Worm (Caenorhabditis elegans) whole organism, L4 larva: ENCODE measurements around the gene mca-1.

ENCODE experiments used
- F37D6.2 ChIP-seq: sonication (generic microtip); optimal IDR thresholded peaks from 2 replicates; lab custom pipeline; 2016; ENCODE audit warnings: mild to moderate bottlenecking, missing genetic modification characterization, missing compliant biosample characterization
- F44E2.7 ChIP-seq: fragments of 200-800 bp; sonication (Bioruptor generic); IDR thresholded peaks from 2 replicates; pipeline ENCODE4 v2.1.2; 2022; ENCODE audit warnings: missing genetic modification characterization, missing compliant biosample characterization
- F49E8.2 ChIP-seq: sonication (generic microtip); optimal IDR thresholded peaks from 2 replicates; lab custom pipeline; 2016; ENCODE audit warnings: missing compliant biosample characterization, mild to moderate bottlenecking, missing genetic modification characterization, borderline replicate concordance
- T20F7.1 ChIP-seq: fragments of 200-800 bp; sonication (Bioruptor generic); optimal IDR thresholded peaks from 2 replicates; lab custom pipeline; 2018; ENCODE audit warnings: mild to moderate bottlenecking, missing genetic modification characterization, missing compliant biosample characterization
- Y105C5A.15 ChIP-seq: fragments of 200-800 bp; sonication (Bioruptor generic); IDR thresholded peaks from 2 replicates; pipeline ENCODE4 v1.3.6; 2022; ENCODE audit warnings: missing genetic modification characterization, missing compliant biosample characterization
- Y75B8A.6 ChIP-seq: fragments of 200-800 bp; sonication (Bioruptor generic); IDR thresholded peaks from 2 replicates; pipeline ENCODE4 v1.3.6; 2022; ENCODE audit warnings: missing genetic modification reagents, missing genetic modification characterization, missing compliant biosample characterization
- ZK337.2 ChIP-seq: fragments of 200-800 bp; sonication (Bioruptor generic); IDR thresholded peaks from 2 replicates; pipeline ENCODE4 v1.3.6; 2022; ENCODE audit warnings: missing genetic modification reagents, missing genetic modification characterization, missing compliant biosample characterization
- ZK546.5 ChIP-seq, 2 experiments: sonication (generic microtip); optimal IDR thresholded peaks; 2 replicates each; lab custom pipeline; 2017; ENCODE audit warnings: missing biosample characterization in 2 of 2, missing genetic modification characterization in 2 of 2
- ceh-28 ChIP-seq: fragments of 150-350 bp; optimal IDR thresholded peaks from 2 replicates; lab custom pipeline; 2014; ENCODE audit warnings: missing biosample characterization, missing genetic modification reagents, missing genetic modification characterization
- ceh-32 ChIP-seq: sonication (generic microtip); optimal IDR thresholded peaks from 2 replicates; lab custom pipeline; 2016; ENCODE audit warnings: mild to moderate bottlenecking, missing genetic modification characterization, missing compliant biosample characterization; ENCODE audit not compliant: poor library complexity
- ceh-44 ChIP-seq: fragments of 200-800 bp; sonication (Bioruptor generic); IDR thresholded peaks from 2 replicates; pipeline ENCODE4 v1.3.6; 2022; ENCODE audit warnings: missing genetic modification reagents, missing genetic modification characterization, missing compliant biosample characterization
- ces-1 ChIP-seq: fragments of 150-350 bp; sonication (generic microtip); optimal IDR thresholded peaks from 4 replicates; lab custom pipeline; 2014; ENCODE audit warnings: missing biosample characterization, missing genetic modification reagents, missing genetic modification characterization
- daf-12 ChIP-seq: fragments of 150-350 bp; optimal IDR thresholded peaks from 2 replicates; lab custom pipeline; 2014; ENCODE audit warnings: missing biosample characterization, missing genetic modification reagents, missing genetic modification characterization
- daf-19 ChIP-seq: fragments of 200-800 bp; sonication (Bioruptor generic); conservative IDR thresholded peaks from 2 replicates; pipeline ENCODE4 v1.3.6; 2022; ENCODE audit warnings: missing genetic modification characterization, missing compliant biosample characterization
- daf-8 ChIP-seq: fragments of 200-800 bp; sonication (Bioruptor generic); IDR thresholded peaks from 2 replicates; pipeline ENCODE4 v1.3.6; 2022; ENCODE audit warnings: missing genetic modification characterization, missing compliant biosample characterization
- dmd-6 ChIP-seq: fragments of 200-800 bp; sonication (Bioruptor generic); IDR thresholded peaks from 2 replicates; pipeline ENCODE4 v1.3.6; 2022; ENCODE audit warnings: missing genetic modification reagents, missing genetic modification characterization, missing compliant biosample characterization
- duxl-1 ChIP-seq: sonication (generic microtip); optimal IDR thresholded peaks from 2 replicates; lab custom pipeline; 2016; ENCODE audit warnings: mild to moderate bottlenecking, missing genetic modification characterization, moderate library complexity, missing compliant biosample characterization; ENCODE audit not compliant: poor library complexity
- dve-1 ChIP-seq: sonication (generic microtip); optimal IDR thresholded peaks from 2 replicates; lab custom pipeline; 2017; ENCODE audit warnings: antibody characterized with exemption, mild to moderate bottlenecking, missing genetic modification characterization, missing compliant biosample characterization; ENCODE audit not compliant: insufficient read depth
- egl-43 ChIP-seq: fragments of 200-800 bp; sonication (Bioruptor generic); IDR thresholded peaks from 2 replicates; pipeline ENCODE4 v1.3.6; 2022; ENCODE audit warnings: missing genetic modification reagents, missing genetic modification characterization, missing compliant biosample characterization
- gei-8 ChIP-seq: fragments of 200-800 bp; sonication (Bioruptor generic); optimal IDR thresholded peaks from 2 replicates; lab custom pipeline; 2018; ENCODE audit warnings: mild to moderate bottlenecking, missing genetic modification characterization, missing compliant biosample characterization
- hif-1 ChIP-seq, 2 experiments: sonication (generic microtip); optimal IDR thresholded peaks; 2 replicates each; lab custom pipeline; 2016 to 2017; ENCODE audit warnings: missing compliant biosample characterization in 2 of 2, missing genetic modification characterization in 2 of 2, missing genetic modification reagents in 2 of 2, missing genotype in 2 of 2, mild to moderate bottlenecking in 1 of 2
- hlh-11 ChIP-seq: fragments of 200-800 bp; sonication (Bioruptor generic); optimal IDR thresholded peaks from 2 replicates; lab custom pipeline; 2018; ENCODE audit warnings: mild to moderate bottlenecking, missing genetic modification characterization, missing compliant biosample characterization
- jun-1 ChIP-seq: fragments of 150-350 bp; optimal IDR thresholded peaks from 2 replicates; lab custom pipeline; 2014; ENCODE audit warnings: missing biosample characterization, missing genetic modification reagents, missing genetic modification characterization
- lim-7 ChIP-seq: fragments of 200-800 bp; sonication (Bioruptor generic); IDR thresholded peaks from 2 replicates; pipeline ENCODE4 v1.3.6; 2022; ENCODE audit warnings: missing genetic modification characterization, missing compliant biosample characterization
- lin-1 ChIP-seq: fragments of 200-800 bp; sonication (Bioruptor generic); IDR thresholded peaks from 2 replicates; pipeline ENCODE4 v1.3.6; 2022; ENCODE audit warnings: missing genetic modification reagents, missing genetic modification characterization, missing compliant biosample characterization
- lin-38 ChIP-seq: fragments of 200-800 bp; sonication (Bioruptor generic); IDR thresholded peaks from 2 replicates; pipeline ENCODE4 v1.3.6; 2022; ENCODE audit warnings: missing genetic modification reagents, missing genetic modification characterization, missing compliant biosample characterization
- lin-39 ChIP-seq: fragments of 150-350 bp; optimal IDR thresholded peaks from 2 replicates; lab custom pipeline; 2014; ENCODE audit warnings: missing biosample characterization, missing genetic modification reagents, missing genetic modification characterization
- lsy-2 ChIP-seq, 2 experiments: fragments of 150-350 bp in 1 of 2; sonication (generic microtip) in 1 of 2; optimal IDR thresholded peaks; 2 replicates each; lab custom pipeline; 2014 to 2017; ENCODE audit warnings: missing biosample characterization in 2 of 2, missing genetic modification characterization in 2 of 2
- mdl-1 ChIP-seq, 2 experiments: fragments of 150-350 bp in 1 of 2; sonication (generic microtip) in 1 of 2; optimal IDR thresholded peaks; 2 replicates each; lab custom pipeline; 2014 to 2017; ENCODE audit warnings: missing biosample characterization in 2 of 2, missing genetic modification characterization in 2 of 2
- mdt-29 ChIP-seq: fragments of 200-800 bp; sonication (Bioruptor generic); IDR thresholded peaks from 2 replicates; pipeline ENCODE4 v1.3.6; 2022; ENCODE audit warnings: missing genetic modification reagents, missing genetic modification characterization, missing compliant biosample characterization
- mep-1 ChIP-seq: fragments of 150-350 bp; sonication (generic microtip); optimal IDR thresholded peaks from 3 replicates; lab custom pipeline; 2014; ENCODE audit warnings: missing biosample characterization, missing genetic modification characterization
- mxl-3 ChIP-seq: fragments of 200-800 bp; sonication (Bioruptor generic); optimal IDR thresholded peaks from 2 replicates; lab custom pipeline; 2018; ENCODE audit warnings: mild to moderate bottlenecking, missing genetic modification characterization, missing compliant biosample characterization
- nhr-10 ChIP-seq: fragments of 150-350 bp; optimal IDR thresholded peaks from 2 replicates; lab custom pipeline; 2014; ENCODE audit warnings: missing biosample characterization, missing genetic modification characterization
- nhr-102 ChIP-seq: sonication (generic microtip); optimal IDR thresholded peaks from 2 replicates; lab custom pipeline; 2016; ENCODE audit warnings: mild to moderate bottlenecking, missing genetic modification characterization, moderate library complexity, missing compliant biosample characterization
- nhr-11 ChIP-seq: fragments of 150-350 bp; optimal IDR thresholded peaks from 2 replicates; lab custom pipeline; 2014; ENCODE audit warnings: missing biosample characterization, missing genetic modification characterization
- nhr-28 ChIP-seq: fragments of 150-350 bp; optimal IDR thresholded peaks from 2 replicates; lab custom pipeline; 2014; ENCODE audit warnings: missing biosample characterization, missing genetic modification characterization
- nhr-42 ChIP-seq: fragments of 200-800 bp; sonication (Bioruptor generic); IDR thresholded peaks from 2 replicates; pipeline ENCODE4 v1.3.6; 2022; ENCODE audit warnings: missing genetic modification characterization, missing compliant biosample characterization
- nhr-48 ChIP-seq: sonication (generic microtip); optimal IDR thresholded peaks from 2 replicates; lab custom pipeline; 2016; ENCODE audit warnings: mild to moderate bottlenecking, missing genetic modification characterization, missing compliant biosample characterization
- php-3 ChIP-seq: fragments of 200-800 bp; sonication (Bioruptor generic); IDR thresholded peaks from 2 replicates; pipeline ENCODE4 v1.3.6; 2022; ENCODE audit warnings: missing genetic modification reagents, missing genetic modification characterization, missing compliant biosample characterization
- rbr-2 ChIP-seq: sonication (generic microtip); optimal IDR thresholded peaks from 2 replicates; lab custom pipeline; 2016; ENCODE audit warnings: missing genotype, missing genetic modification characterization, missing compliant biosample characterization
- saeg-2 ChIP-seq: fragments of 200-800 bp; sonication (Bioruptor generic); IDR thresholded peaks from 2 replicates; pipeline ENCODE4 v1.3.6; 2022; ENCODE audit warnings: missing genetic modification reagents, missing genetic modification characterization, missing compliant biosample characterization
- skn-1 ChIP-seq: fragments of 150-350 bp; optimal IDR thresholded peaks from 2 replicates; lab custom pipeline; 2014; ENCODE audit warnings: missing biosample characterization, missing genetic modification characterization
- snpc-4 ChIP-seq: fragments of 150-350 bp; optimal IDR thresholded peaks from 2 replicates; lab custom pipeline; 2014; ENCODE audit warnings: missing biosample characterization, missing genetic modification characterization
- spr-3 ChIP-seq: fragments of 200-800 bp; sonication (Bioruptor generic); optimal IDR thresholded peaks from 2 replicates; lab custom pipeline; 2018; ENCODE audit warnings: mild to moderate bottlenecking, missing genetic modification characterization, missing compliant biosample characterization
- tag-97 ChIP-seq: fragments of 200-800 bp; sonication (Bioruptor generic); IDR thresholded peaks from 2 replicates; pipeline ENCODE4 v1.3.6; 2022; ENCODE audit warnings: missing genetic modification characterization, missing compliant biosample characterization
- tra-1 ChIP-seq: fragments of 200-800 bp; sonication (Bioruptor generic); IDR thresholded peaks from 2 replicates; pipeline ENCODE4 v1.3.6; 2022; ENCODE audit warnings: missing genetic modification reagents, missing genetic modification characterization, missing compliant biosample characterization
- unc-39 ChIP-seq: sonication (generic microtip); optimal IDR thresholded peaks from 2 replicates; lab custom pipeline; 2017; ENCODE audit warnings: missing biosample characterization, missing genetic modification characterization
- zfp-3 ChIP-seq: fragments of 200-800 bp; sonication (Bioruptor generic); conservative IDR thresholded peaks from 2 replicates; pipeline ENCODE4 v1.3.6; 2022; ENCODE audit warnings: missing genetic modification reagents, missing genetic modification characterization, missing compliant biosample characterization
- zip-11 ChIP-seq: fragments of 200-800 bp; sonication (Bioruptor generic); IDR thresholded peaks from 2 replicates; pipeline ENCODE4 v1.3.6; 2022; ENCODE audit warnings: missing genetic modification characterization, missing compliant biosample characterization
- zip-2 ChIP-seq: fragments of 150-350 bp; optimal IDR thresholded peaks from 2 replicates; lab custom pipeline; 2014; ENCODE audit warnings: missing biosample characterization, missing genetic modification characterization

Gene mca-1

DNA sequence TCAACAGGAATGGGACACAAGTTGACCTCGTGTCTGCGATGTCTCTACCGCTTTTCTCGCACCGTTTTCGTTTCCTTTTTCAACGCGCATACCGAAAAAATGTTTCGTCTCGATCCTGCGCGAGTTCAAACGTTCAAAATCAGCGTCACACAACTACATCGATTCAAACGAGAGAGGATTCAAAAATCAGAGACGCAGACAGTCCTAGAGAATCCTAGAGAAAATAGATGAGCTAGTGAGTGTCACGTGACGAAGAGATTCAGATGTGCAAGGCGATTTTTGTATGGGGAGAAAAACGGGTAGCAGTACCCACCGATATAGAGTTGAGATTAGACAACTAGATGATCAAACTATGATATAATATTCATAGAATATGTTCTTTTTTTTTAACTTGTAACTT lies 35.2 kb upstream of the mca-1 start (continued):
- no peak for TF ChIP-seq ces-1 (GFP tag; lab: Kevin White, UChicago)
- no peak for TF ChIP-seq zip-11 (GFP tag; lab: Robert Waterston, UW)
- TF ChIP-seq daf-19 (GFP tag; lab: Robert Waterston, UW), result no peak
- TF ChIP-seq hif-1 (tag; optimal IDR thresholded peaks at IDR 0.05; lab: Kevin White, UChicago), result no peak
- no peak for TF ChIP-seq daf-12
- no peak for TF ChIP-seq zip-2 (tag; lab: Kevin White, UChicago)
- TF ChIP-seq nhr-11 (tag; lab: Kevin White, UChicago), result no peak
- TF ChIP-seq nhr-42, result no peak
- TF ChIP-seq ceh-28 (tag; lab: Kevin White, UChicago), result no peak
- peak; percentile 24 to 80 for TF ChIP-seq mdl-1 (tag; optimal IDR thresholded peaks at IDR 0.05; lab: Kevin White, UChicago)
- no peak for TF ChIP-seq spr-3 (GFP tag; lab: Kevin White, UChicago)
- TF ChIP-seq ceh-32 (tag; lab: Kevin White, UChicago), result no peak
- TF ChIP-seq T20F7.1, result no peak
- no peak for TF ChIP-seq jun-1 (tag; lab: Kevin White, UChicago)
- TF ChIP-seq daf-8 (GFP tag; lab: Robert Waterston, UW), result no peak
- no peak for TF ChIP-seq Y105C5A.15
- no peak for TF ChIP-seq nhr-10 (tag; lab: Kevin White, UChicago)
- TF ChIP-seq F44E2.7 (GFP tag; lab: Robert Waterston, UW), result no peak
- no peak for TF ChIP-seq zfp-3 (GFP tag; lab: Robert Waterston, UW)
- peak; percentile 81 for TF ChIP-seq nhr-28 (tag; lab: Kevin White, UChicago)
- TF ChIP-seq tag-97, result no peak
- TF ChIP-seq F49E8.2 (tag; lab: Kevin White, UChicago), result no peak
- TF ChIP-seq rbr-2 (tag; lab: Kevin White, UChicago), result no peak
- TF ChIP-seq nhr-102, result no peak
- TF ChIP-seq Y75B8A.6 (GFP tag; lab: Robert Waterston, UW), result no peak

- TF ChIP-seq rbr-2 (tag; lab: Kevin White, UChicago), result no peak
- TF ChIP-seq zip-2 (tag; lab: Kevin White, UChicago), result no peak
- TF ChIP-seq hlh-11, result peak; percentile 61
- TF ChIP-seq lsy-2 (tag; optimal IDR thresholded peaks at IDR 0.05; lab: Kevin White, UChicago), result peak in 1 of 2 experiments; percentile 20
- TF ChIP-seq mxl-3, result no peak
- TF ChIP-seq dve-1, result peak; percentile 83
- TF ChIP-seq nhr-102, result no peak
- no peak for TF ChIP-seq lin-1 (GFP tag; lab: Robert Waterston, UW)
- no peak for TF ChIP-seq ZK546.5 (tag; optimal IDR thresholded peaks at IDR 0.05; lab: Kevin White, UChicago)
- peak; percentile 19 for TF ChIP-seq mep-1 (tag; lab: Kevin White, UChicago)
- no peak for TF ChIP-seq nhr-48 (tag; lab: Kevin White, UChicago)
- no peak for TF ChIP-seq ZK337.2 (GFP tag; lab: Robert Waterston, UW)
- no peak for TF ChIP-seq unc-39
- TF ChIP-seq tra-1 (GFP tag; lab: Robert Waterston, UW), result no peak
- TF ChIP-seq mdt-29 (GFP tag; lab: Robert Waterston, UW), result no peak
- TF ChIP-seq nhr-10 (tag; lab: Kevin White, UChicago), result no peak
- TF ChIP-seq lim-7 (GFP tag; lab: Robert Waterston, UW), result no peak
- TF ChIP-seq dmd-6, result peak; percentile 57
- TF ChIP-seq duxl-1 (tag; lab: Kevin White, UChicago), result no peak
- no peak for TF ChIP-seq saeg-2 (GFP tag; lab: Robert Waterston, UW)
- no peak for TF ChIP-seq gei-8 (GFP tag; lab: Kevin White, UChicago)
- TF ChIP-seq egl-43 (GFP tag; lab: Robert Waterston, UW), result no peak
- TF ChIP-seq nhr-28 (tag; lab: Kevin White, UChicago), result peak; percentile 61
- TF ChIP-seq php-3, result no peak
- no peak for TF ChIP-seq lin-38 (GFP tag; lab: Robert Waterston, UW)
- no peak for TF ChIP-seq lin-39 (tag; lab: Kevin White, UChicago)
- no peak for TF ChIP-seq snpc-4 (tag; lab: Kevin White, UChicago)
- no peak for TF ChIP-seq F37D6.2 (tag; lab: Kevin White, UChicago)
- no peak for TF ChIP-seq skn-1 (tag; lab: Kevin White, UChicago)
- TF ChIP-seq daf-19 (GFP tag; lab: Robert Waterston, UW), result no peak
- TF ChIP-seq ceh-44 (GFP tag; lab: Robert Waterston, UW), result no peak
- TF ChIP-seq nhr-42, result no peak
These were observed 33.4 kb upstream of the mca-1 start for ce11 chrIV:9668103-9668672.
